Fruit fly (Drosophila melanogaster) Kc167 (cell line): ENCODE data around the gene CG7215.

ENCODE experiments used
- Myc ChIP-seq: fragments of >200 bp; optimal IDR thresholded peaks from 2 replicates; lab custom pipeline; 2017; ENCODE audit warnings: missing external identifiers
- Sin3A ChIP-seq: fragments of >200 bp; optimal IDR thresholded peaks from 2 replicates; lab custom pipeline; 2018; ENCODE audit warnings: missing external identifiers
- h ChIP-seq: fragments of >200 bp; optimal IDR thresholded peaks from 3 replicates; lab custom pipeline; 2018; ENCODE audit warnings: missing external identifiers
- insv ChIP-seq: fragments of >200 bp; optimal IDR thresholded peaks from 3 replicates; lab custom pipeline; 2018; ENCODE audit warnings: missing external identifiers
- psq ChIP-seq: fragments of >200 bp; optimal IDR thresholded peaks from 2 replicates; lab custom pipeline; 2017; ENCODE audit warnings: missing external identifiers
- ttk ChIP-seq: sonication (Bioruptor generic); optimal IDR thresholded peaks from 2 replicates; lab custom pipeline; 2017; ENCODE audit warnings: missing external identifiers

Gene CG7215

DNA sequence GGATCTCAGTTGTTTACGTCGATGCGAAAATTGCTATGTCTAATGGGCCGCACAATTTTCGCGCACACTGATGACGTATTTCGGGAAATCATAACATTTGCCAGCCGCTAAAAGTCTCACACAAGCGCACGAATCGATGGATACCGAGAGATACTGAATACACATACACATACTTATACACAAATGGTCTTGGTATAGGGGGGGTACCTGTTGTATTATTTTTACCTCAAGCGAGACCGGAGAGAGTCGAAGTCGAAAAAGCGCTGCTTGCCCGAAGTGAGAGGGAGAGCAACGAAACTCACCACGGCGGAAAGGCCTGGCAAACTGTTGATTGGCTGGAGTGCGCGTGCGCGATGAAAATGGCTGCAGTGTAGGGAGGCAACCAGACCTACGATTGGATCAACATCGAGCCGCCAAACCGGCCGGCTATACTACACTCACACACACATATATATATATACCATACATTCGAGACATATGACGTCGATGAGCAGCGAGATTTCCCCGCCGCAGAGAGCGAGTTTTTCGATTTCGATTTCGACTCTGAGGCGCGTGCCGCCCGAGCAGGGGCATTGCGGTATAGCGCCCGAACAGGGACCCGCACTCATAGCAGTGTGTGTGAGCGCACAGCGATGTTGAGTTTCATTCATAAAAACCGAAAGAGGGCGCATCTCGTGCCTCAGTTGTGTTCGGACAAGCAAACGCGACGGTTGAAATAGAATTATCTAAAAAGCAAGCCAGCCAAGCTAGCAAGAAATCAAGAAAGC is 45.5 kb downstream of the CG7215 start:
- TF ChIP-seq Sin3A (no peak), insv (lab: Kevin White, UChicago) (no peak), Myc (no peak), psq (lab: Kevin White, UChicago) (no peak), ttk (lab: Kevin White, UChicago) (no peak), h (lab: Kevin White, UChicago) (no peak)

DNA sequence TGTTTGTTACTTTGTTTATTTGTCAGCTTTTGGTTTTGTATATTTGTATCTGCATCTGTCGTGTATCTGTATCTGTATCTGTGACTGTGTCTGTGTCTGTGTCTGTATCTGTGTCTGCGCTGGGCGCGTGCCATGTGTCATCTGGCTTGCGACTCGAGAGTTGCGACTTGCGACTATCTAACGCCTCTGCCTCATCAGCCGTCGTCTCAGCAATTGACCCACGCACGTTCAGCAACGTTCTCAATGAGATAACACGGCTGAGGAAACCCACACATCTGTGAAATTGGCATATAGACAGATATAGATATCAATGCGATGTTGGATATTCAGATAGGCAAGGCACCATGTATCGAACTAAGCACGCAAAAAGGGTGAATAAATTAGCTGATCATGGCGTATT is 48.4 kb downstream of the CG7215 start:
- TF ChIP-seq Sin3A: no peak

DNA sequence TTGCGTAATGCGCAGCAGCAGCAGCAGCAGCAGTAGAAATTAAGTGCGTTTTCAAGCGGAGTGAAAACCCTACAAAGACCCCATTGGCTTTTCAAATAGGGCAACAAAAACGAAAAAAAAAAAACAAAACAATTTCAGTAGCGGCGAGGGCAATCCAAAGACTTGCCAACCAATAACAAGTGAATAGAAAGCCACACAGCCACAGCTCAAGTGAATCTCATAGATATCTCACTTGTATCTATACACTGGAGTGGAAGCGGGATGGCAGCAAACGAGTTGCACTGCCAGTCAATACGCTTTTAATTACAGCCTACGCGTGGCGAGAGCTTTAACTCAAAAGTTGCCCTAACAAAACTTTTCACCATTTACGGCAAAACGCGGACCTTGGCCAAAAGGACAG is 48.8 kb downstream of the CG7215 start:
- TF ChIP-seq insv (lab: Kevin White, UChicago) (no peak), Myc (no peak), psq (lab: Kevin White, UChicago) (no peak), ttk (lab: Kevin White, UChicago) (no peak), Sin3A (no peak), h (lab: Kevin White, UChicago) (no peak)

DNA sequence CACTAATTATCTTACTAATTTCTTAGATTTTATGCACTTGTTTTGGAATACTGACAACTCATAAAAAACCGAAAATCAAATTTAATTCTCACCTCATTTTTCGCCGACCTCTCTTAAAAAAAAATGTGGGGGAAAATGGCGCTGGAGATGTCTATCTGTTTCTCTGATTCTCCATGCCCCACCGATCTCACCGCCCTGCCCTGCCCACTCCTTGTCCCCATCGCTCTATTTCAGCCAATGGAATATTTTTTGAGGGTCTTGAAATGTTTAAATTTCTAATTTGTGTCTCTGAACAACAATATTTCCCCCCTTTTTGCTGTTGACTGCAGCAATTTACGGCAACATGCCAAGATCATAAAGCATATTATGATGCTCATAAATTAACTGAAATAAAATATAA is 49.5 kb downstream of the CG7215 start:
- no peak for TF ChIP-seq psq (lab: Kevin White, UChicago)
- no peak for TF ChIP-seq h (lab: Kevin White, UChicago)
- TF ChIP-seq insv (lab: Kevin White, UChicago): no peak
- no peak for TF ChIP-seq ttk (lab: Kevin White, UChicago)
- no peak for TF ChIP-seq Sin3A
- no peak for TF ChIP-seq Myc
